Worm (Caenorhabditis elegans): Measurements from ENCODE around the gene ceh-57.
A peak's percentile ranks its signal among the peaks of the same experiment; 100 is the strongest.

ceh-57 gene

ce11 chrII:10367202-10367601, at the start of gene ceh-57:
ceh-57 (minus strand) TSS chrII:10367296.
- no peak for TF ChIP-seq let-607 (tag; optimal IDR thresholded peaks at IDR 0.05)
- no peak for TF ChIP-seq mes-4 (tag; optimal IDR thresholded peaks at IDR 0.05)
- TF ChIP-seq madf-10 (tag; optimal IDR thresholded peaks at IDR 0.05): no peak

- no peak for TF ChIP-seq nfya-1 (tag; optimal IDR thresholded peaks at IDR 0.05; ENCODE audit: borderline replicate concordance, insufficient read depth)
- peak; percentile 88 for TF ChIP-seq efl-1 (GFP tag; optimal IDR thresholded peaks at IDR 0.05)
- TF ChIP-seq pha-4 (tag; optimal IDR thresholded peaks at IDR 0.05): no peak
- no peak for TF ChIP-seq pbrm-1 (GFP tag; IDR thresholded peaks at IDR 0.05)
- TF ChIP-seq attf-5 (GFP tag; optimal IDR thresholded peaks at IDR 0.05): peak; percentile 10
- TF ChIP-seq lir-1 (GFP tag; conservative IDR thresholded peaks at IDR 0.05): no peak
- no peak for TF ChIP-seq mes-4 (tag; optimal IDR thresholded peaks at IDR 0.05)
- TF ChIP-seq tbx-9 (tag; optimal IDR thresholded peaks at IDR 0.05; ENCODE audit: borderline replicate concordance): no peak
- no peak for TF ChIP-seq ztf-18 (tag; optimal IDR thresholded peaks at IDR 0.05)
- no peak for TF ChIP-seq unc-130 (GFP tag; optimal IDR thresholded peaks at IDR 0.05)
- TF ChIP-seq nhr-179 (tag; optimal IDR thresholded peaks at IDR 0.05): no peak
- peak; percentile 58 for TF ChIP-seq F33H1.4 (GFP tag; IDR thresholded peaks at IDR 0.05)
- peak; percentile 42; the same call in 1 of the 2 replicates for TF ChIP-seq D2030.7 (GFP tag; IDR thresholded peaks at IDR 0.05)
- peak; percentile 83 for TF ChIP-seq madf-8 (GFP tag; conservative IDR thresholded peaks at IDR 0.05)
- TF ChIP-seq ekl-4 (GFP tag; IDR thresholded peaks at IDR 0.05): no peak
- TF ChIP-seq sptf-2 (GFP tag; optimal IDR thresholded peaks at IDR 0.05): no peak
- TF ChIP-seq ceh-91 (GFP tag; IDR thresholded peaks at IDR 0.05): peak; percentile 76
- TF ChIP-seq madf-6 (GFP tag; IDR thresholded peaks at IDR 0.05): peak; percentile 94
- TF ChIP-seq hmg-1.2 (GFP tag; IDR thresholded peaks at IDR 0.05): 0 out of 2 replicates have a peak, but pooled peaks have one; percentile 5
- no peak for TF ChIP-seq madf-3 (GFP tag; IDR thresholded peaks at IDR 0.05)
- no peak for TF ChIP-seq sea-2 (GFP tag; IDR thresholded peaks at IDR 0.05)
- no peak for TF ChIP-seq ceh-100 (GFP tag; IDR thresholded peaks at IDR 0.05)
- peak; percentile 72 for TF ChIP-seq xnd-1 (tag; optimal IDR thresholded peaks at IDR 0.05)
- no peak for TF ChIP-seq lin-54 (GFP tag; optimal IDR thresholded peaks at IDR 0.05)
- no peak for TF ChIP-seq F52B5.7 (tag; optimal IDR thresholded peaks at IDR 0.05)
- TF ChIP-seq tlf-1 (GFP tag; optimal IDR thresholded peaks at IDR 0.05): no peak
- no peak for TF ChIP-seq hrde-1 (tag; optimal IDR thresholded peaks at IDR 0.05; ENCODE audit: borderline replicate concordance)
- no peak for TF ChIP-seq cebp-1 (GFP tag; IDR thresholded peaks at IDR 0.05)
- TF ChIP-seq cebp-1 (tag; optimal IDR thresholded peaks at IDR 0.05): peak; percentile 31
- no peak for TF ChIP-seq snpc-4 (GFP tag; optimal IDR thresholded peaks at IDR 0.05)
- no peak for TF ChIP-seq snpc-4 (tag; optimal IDR thresholded peaks at IDR 0.05)
- no peak for TF ChIP-seq hlh-12 (tag; optimal IDR thresholded peaks at IDR 0.05)
- TF ChIP-seq sdz-38 (tag; optimal IDR thresholded peaks at IDR 0.05): no peak
- no peak for TF ChIP-seq ccch-3 (GFP tag; optimal IDR thresholded peaks at IDR 0.05)
- TF ChIP-seq lsl-1 (GFP tag; optimal IDR thresholded peaks at IDR 0.05): peak; percentile 61
- peak; percentile 72 for TF ChIP-seq dpl-1 (GFP tag; optimal IDR thresholded peaks at IDR 0.05)
- TF ChIP-seq let-607 (tag; optimal IDR thresholded peaks at IDR 0.05): no peak
- no peak for TF ChIP-seq Y95B8A.8 (GFP tag; IDR thresholded peaks at IDR 0.05)
- TF ChIP-seq repo-1 (tag; optimal IDR thresholded peaks at IDR 0.05): no peak
- peak; percentile 17 for TF ChIP-seq snpc-3.4 (tag; optimal IDR thresholded peaks at IDR 0.05)
- TF ChIP-seq K12H6.12 (tag; optimal IDR thresholded peaks at IDR 0.05): no peak
- TF ChIP-seq unc-62 (GFP tag; optimal IDR thresholded peaks at IDR 0.05): no peak
- no peak for TF ChIP-seq zfh-2 (GFP tag; conservative IDR thresholded peaks at IDR 0.05)
- TF ChIP-seq let-526 (GFP tag; IDR thresholded peaks at IDR 0.05): no peak
These were observed 49.3 kb upstream of the ceh-57 start, which contains the start of gene eif-2A for ce11 chrII:10416332-10416863. eif-2A (plus strand) TSS chrII:10416800.

All from whole organism, young adult.